Fruit fly (Drosophila melanogaster): ENCODE data around the gene CG4658.

The CG4658 gene

dm6 chr2L:9947738-9948519 is 9.0 kb upstream of the CG4658 start (continued):
- TF ChIP-seq CG34406 (GFP tag; optimal IDR thresholded peaks at IDR 0.05) (no peak), CG8632 (GFP tag; optimal IDR thresholded peaks at IDR 0.05) (no peak), acj6 (GFP tag; optimal IDR thresholded peaks at IDR 0.05) (no peak), fd59A (GFP tag; optimal IDR thresholded peaks at IDR 0.05) (no peak), Sox102F (GFP tag; optimal IDR thresholded peaks at IDR 0.05) (no peak), lz (GFP tag; optimal IDR thresholded peaks at IDR 0.05) (no peak), dsx (GFP tag; optimal IDR thresholded peaks at IDR 0.05; ENCODE audit: poor library complexity, severe bottlenecking) (no peak), Ets21C (GFP tag; optimal IDR thresholded peaks at IDR 0.05) (no peak), CG10669 (GFP tag; optimal IDR thresholded peaks at IDR 0.05) (no peak)

dm6 chr2L:9948520-9948858 is 8.4 kb upstream of the CG4658 start:
- TF ChIP-seq CG6808 (GFP tag; optimal IDR thresholded peaks at IDR 0.05): peak; percentile 0
- no peak for TF ChIP-seq CG9139 (GFP tag; optimal IDR thresholded peaks at IDR 0.05)
- TF ChIP-seq svp (GFP tag): peak; percentile 89
- TF ChIP-seq CG15336 (GFP tag; IDR thresholded peaks at IDR 0.05): no peak
- TF ChIP-seq Sox15 (GFP tag; optimal IDR thresholded peaks at IDR 0.05): no peak
- TF ChIP-seq CG34406 (GFP tag; optimal IDR thresholded peaks at IDR 0.05): no peak
- no peak for TF ChIP-seq CG8632 (GFP tag; optimal IDR thresholded peaks at IDR 0.05)

- TF ChIP-seq Smox (GFP tag; optimal IDR thresholded peaks at IDR 0.05) (no peak), Sox102F (GFP tag; optimal IDR thresholded peaks at IDR 0.05) (no peak), spab (GFP tag; optimal IDR thresholded peaks at IDR 0.05) (no peak), CG6276 (GFP tag; optimal IDR thresholded peaks at IDR 0.05) (peak; percentile 75), Hr39 (GFP tag; optimal IDR thresholded peaks at IDR 0.05) (no peak), Ets96B (tag; optimal IDR thresholded peaks at IDR 0.05) (no peak), CG1621 (tag; optimal IDR thresholded peaks at IDR 0.05) (no peak), Ets21C (GFP tag; optimal IDR thresholded peaks at IDR 0.05) (no peak), CG9139 (GFP tag; optimal IDR thresholded peaks at IDR 0.05) (peak; percentile 36), CG11762 (GFP tag; optimal IDR thresholded peaks at IDR 0.05; ENCODE audit: insufficient read depth) (no peak), pdm3 (GFP tag; optimal IDR thresholded peaks at IDR 0.05) (no peak), CG8319 (GFP tag; optimal IDR thresholded peaks at IDR 0.05) (no peak), CG31627 (GFP tag; optimal IDR thresholded peaks at IDR 0.05) (no peak), CG15336 (GFP tag; IDR thresholded peaks at IDR 0.05) (no peak), CG7368 (GFP tag; optimal IDR thresholded peaks at IDR 0.05) (no peak), CG11294 (GFP tag; IDR thresholded peaks at IDR 0.05) (no peak), CG34406 (GFP tag; optimal IDR thresholded peaks at IDR 0.05) (no peak), CG6854 (GFP tag; optimal IDR thresholded peaks at IDR 0.05) (peak; percentile 10), CG10669 (GFP tag; optimal IDR thresholded peaks at IDR 0.05) (no peak), Hr38 (GFP tag; optimal IDR thresholded peaks at IDR 0.05) (no peak), Met (GFP tag; optimal IDR thresholded peaks at IDR 0.05) (no peak), CG8632 (GFP tag; optimal IDR thresholded peaks at IDR 0.05) (no peak), Eip75B (GFP tag; optimal IDR thresholded peaks at IDR 0.05) (no peak), dac (GFP tag; optimal IDR thresholded peaks at IDR 0.05) (no peak), ss (GFP tag; optimal IDR thresholded peaks at IDR 0.05) (peak; percentile 46 to 49), dsx (GFP tag; optimal IDR thresholded peaks at IDR 0.05; ENCODE audit: poor library complexity, severe bottlenecking) (no peak), Eip93F (GFP tag; optimal IDR thresholded peaks at IDR 0.05) (no peak), Lpt (GFP tag; optimal IDR thresholded peaks at IDR 0.05) (no peak), CG4318 (GFP tag; optimal IDR thresholded peaks at IDR 0.05) (no peak), Gug (GFP tag; IDR thresholded peaks at IDR 0.05) (no peak), svp (GFP tag) (peak; percentile 60), Sox15 (GFP tag; optimal IDR thresholded peaks at IDR 0.05) (no peak), CG6163 (GFP tag; IDR thresholded peaks at IDR 0.05) (no peak), cyc (GFP tag; optimal IDR thresholded peaks at IDR 0.05) (no peak), fkh (GFP tag; optimal IDR thresholded peaks at IDR 0.05) (no peak), esn (GFP tag; optimal IDR thresholded peaks at IDR 0.05) (no peak), CG10631 (GFP tag; optimal IDR thresholded peaks at IDR 0.05) (no peak), fd59A (GFP tag; optimal IDR thresholded peaks at IDR 0.05) (no peak), CG3032 (tag; optimal IDR thresholded peaks at IDR 0.05) (no peak), OdsH (GFP tag; optimal IDR thresholded peaks at IDR 0.05) (no peak)
Observed at dm6 chr2L:9949178-9950062, 7.5 kb upstream of the CG4658 start.
